Worm (Caenorhabditis elegans) whole organism, late embryonic: Measurements from ENCODE around the gene nlt-1.

Experiments
- ahr-1 ChIP-seq: sonication (generic microtip); optimal IDR thresholded peaks from 2 replicates; lab custom pipeline; 2016; ENCODE audit warnings: missing genetic modification characterization, missing compliant biosample characterization
- ama-1 ChIP-seq: fragments of 150-350 bp; optimal IDR thresholded peaks from 2 replicates; lab custom pipeline; 2014
- ceh-2 ChIP-seq: sonication (generic microtip); optimal IDR thresholded peaks from 2 replicates; lab custom pipeline; 2016; ENCODE audit warnings: missing genotype, missing genetic modification characterization, missing compliant biosample characterization
- elt-2 ChIP-seq: sonication (generic microtip); optimal IDR thresholded peaks from 2 replicates; lab custom pipeline; 2016; ENCODE audit warnings: missing genetic modification reagents, missing genetic modification characterization, missing compliant biosample characterization
- gmeb-2 ChIP-seq: sonication (generic microtip); optimal IDR thresholded peaks from 2 replicates; lab custom pipeline; 2016; ENCODE audit warnings: missing genetic modification characterization, inconsistent platforms, missing compliant biosample characterization
- hlh-13 ChIP-seq: fragments of 200-800 bp; sonication (Bioruptor generic); optimal IDR thresholded peaks from 2 replicates; lab custom pipeline; 2018; ENCODE audit warnings: mild to moderate bottlenecking, missing genetic modification characterization, missing compliant biosample characterization
- pros-1 ChIP-seq: fragments of 150-350 bp; optimal IDR thresholded peaks from 2 replicates; lab custom pipeline; 2014; ENCODE audit warnings: missing biosample characterization, missing genetic modification reagents, missing genetic modification characterization
- sox-4 ChIP-seq: sonication (generic microtip); optimal IDR thresholded peaks from 2 replicates; lab custom pipeline; 2017; ENCODE audit warnings: mild to moderate bottlenecking, missing genetic modification characterization, inconsistent platforms, missing compliant biosample characterization
- unc-86 ChIP-seq: sonication (generic microtip); optimal IDR thresholded peaks from 2 replicates; lab custom pipeline; 2016; ENCODE audit warnings: missing genetic modification characterization, missing compliant biosample characterization

DNA sequence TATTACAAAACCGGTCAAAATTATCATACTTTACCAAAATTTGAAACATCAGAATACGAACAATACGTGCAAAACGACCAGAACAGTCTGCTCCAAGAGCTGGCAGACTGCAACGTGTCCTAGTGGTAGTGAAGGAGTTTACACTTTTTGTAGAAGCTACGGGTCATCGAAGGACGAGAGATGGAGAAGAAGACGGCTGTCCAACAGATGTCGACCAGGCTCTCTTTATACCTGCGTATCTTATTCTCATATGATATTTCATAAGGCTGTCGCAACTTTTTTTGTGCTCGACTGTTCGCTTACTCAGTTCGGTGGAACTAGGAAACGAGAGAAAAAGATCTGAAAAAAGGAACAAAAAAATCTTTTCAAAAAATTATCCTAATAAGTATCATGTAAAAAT is 38.9 kb upstream of the nlt-1 start, which contains the start of gene let-268:
- TF ChIP-seq elt-2, result no peak
- no peak for TF ChIP-seq ahr-1 (tag; lab: Kevin White, UChicago)
- no peak for TF ChIP-seq sox-4 (tag; lab: Kevin White, UChicago)
- no peak for TF ChIP-seq unc-86
- TF ChIP-seq pros-1 (tag; lab: Kevin White, UChicago), result no peak
- TF ChIP-seq hlh-13, result no peak
- no peak for TF ChIP-seq ama-1 (lab: Kevin White, UChicago)
- TF ChIP-seq ceh-2 (tag; lab: Kevin White, UChicago), result no peak
- no peak for TF ChIP-seq gmeb-2 (tag; lab: Kevin White, UChicago)
